Fruit fly (Drosophila melanogaster) whole organism, prepupa: ENCODE results near the gene TwdlQ.
A peak's percentile ranks its signal among the peaks of the same experiment; 100 is the strongest.

Experiments
- Blimp-1 ChIP-seq: fragments of 200-800 bp; sonication (Bioruptor generic); optimal IDR thresholded peaks from 3 replicates; lab custom pipeline; 2017; ENCODE audit warnings: missing biosample characterization, missing genetic modification characterization, mild to moderate bottlenecking, moderate library complexity, missing genetic modification reagents
- CG32006 ChIP-seq: fragments of 200-800 bp; sonication (Bioruptor generic); optimal IDR thresholded peaks from 3 replicates; lab custom pipeline; 2017; ENCODE audit warnings: missing biosample characterization, mild to moderate bottlenecking, missing genetic modification characterization
- Gug ChIP-seq: fragments of 200-800 bp; sonication (Bioruptor generic); IDR thresholded peaks from 2 replicates; pipeline ENCODE4 v1.3.6; 2022; ENCODE audit warnings: missing biosample characterization, missing genetic modification characterization
- Hr39 ChIP-seq: fragments of 200-800 bp; sonication (Bioruptor generic); optimal IDR thresholded peaks from 2 replicates; lab custom pipeline; 2016; ENCODE audit warnings: missing biosample characterization, missing genetic modification characterization
- lz ChIP-seq: fragments of 200-800 bp; sonication (Bioruptor generic); optimal IDR thresholded peaks from 3 replicates; lab custom pipeline; 2016; ENCODE audit warnings: missing biosample characterization, missing genetic modification characterization
- pdm3 ChIP-seq: fragments of 200-800 bp; sonication (Bioruptor generic); optimal IDR thresholded peaks from 3 replicates; lab custom pipeline; 2016; ENCODE audit warnings: missing biosample characterization, missing genetic modification characterization

The TwdlQ gene

dm6 chr3R:26654594-26654993 is 38.8 kb downstream of the TwdlQ start (continued):
- 0 out of 2 replicates have a peak, but pooled peaks have one; percentile 37 for TF ChIP-seq Gug (GFP tag; lab: Robert Waterston, UW)
- peak; percentile 14 for TF ChIP-seq pdm3 (GFP tag; lab: Kevin White, UChicago)
- TF ChIP-seq Blimp-1 (GFP tag; lab: Kevin White, UChicago) = no peak
- peak; percentile 4 for TF ChIP-seq lz (GFP tag; lab: Kevin White, UChicago)
- TF ChIP-seq Hr39 (GFP tag; lab: Kevin White, UChicago) = peak; percentile 16
- TF ChIP-seq CG32006 = peak; percentile 55
